Worm (Caenorhabditis elegans) whole organism, midembryonic: ENCODE measurements around the gene M03C11.1.

Experiments
- flt-1 ChIP-seq: fragments of 200-800 bp; sonication (Bioruptor generic); IDR thresholded peaks from 2 replicates; pipeline ENCODE4 v1.3.6; 2022; ENCODE audit warnings: missing genetic modification characterization, missing compliant biosample characterization
- klf-2 ChIP-seq: fragments of 200-800 bp; sonication (Bioruptor generic); conservative IDR thresholded peaks from 2 replicates; pipeline ENCODE4 v1.3.6; 2022; ENCODE audit warnings: missing genetic modification reagents, missing genetic modification characterization, missing compliant biosample characterization
- med-1 ChIP-seq: sonication (generic microtip); optimal IDR thresholded peaks from 2 replicates; lab custom pipeline; 2017; ENCODE audit warnings: missing genetic modification characterization, mild to moderate bottlenecking, missing compliant biosample characterization, antibody characterized with exemption, missing genetic modification reagents; ENCODE audit not compliant: insufficient read depth
- tab-1 ChIP-seq: fragments of 200-800 bp; sonication (Bioruptor generic); IDR thresholded peaks from 2 replicates; pipeline ENCODE4 v1.3.6; 2022; ENCODE audit warnings: missing genetic modification characterization, missing compliant biosample characterization
- ztf-29 ChIP-seq: fragments of 200-800 bp; sonication (Bioruptor generic); IDR thresholded peaks from 2 replicates; pipeline ENCODE4 v1.3.6; 2022; ENCODE audit warnings: missing genetic modification reagents, missing genetic modification characterization, missing compliant biosample characterization

- TF ChIP-seq flt-1, result no peak
- TF ChIP-seq klf-2, result no peak
- no peak for TF ChIP-seq med-1 (GFP tag; lab: Kevin White, UChicago)
- TF ChIP-seq ztf-29, result no peak
- TF ChIP-seq tab-1 (GFP tag; lab: Robert Waterston, UW), result no peak
Observed at ce11 chrIII:10355382-10355781, 40.5 kb downstream of the M03C11.1 start, which contains the start of gene spp-1.
